Worm (Caenorhabditis elegans) whole organism, mixed stage, embryonic: ENCODE data around the gene rpl-36.
A peak's percentile ranks its signal among the peaks of the same experiment; 100 is the strongest.

Experiments
- M03D4.4 ChIP-seq: sonication (generic microtip); optimal IDR thresholded peaks from 2 replicates; lab custom pipeline; 2017; ENCODE audit warnings: mild to moderate bottlenecking, missing genetic modification characterization, missing compliant biosample characterization
- bed-3 ChIP-seq: fragments of 200-800 bp; sonication (Bioruptor generic); optimal IDR thresholded peaks from 3 replicates; lab custom pipeline; 2018; ENCODE audit warnings: mild to moderate bottlenecking, missing genetic modification characterization, moderate library complexity, missing compliant biosample characterization
- blmp-1 ChIP-seq: fragments of 150-350 bp; optimal IDR thresholded peaks from 2 replicates; lab custom pipeline; 2014; ENCODE audit warnings: missing biosample characterization, missing genetic modification characterization
- ceh-39 ChIP-seq: fragments of 150-350 bp; optimal IDR thresholded peaks from 2 replicates; lab custom pipeline; 2014; ENCODE audit warnings: missing biosample characterization, missing genetic modification characterization
- ceh-43 ChIP-seq: fragments of 200-800 bp; sonication (Bioruptor generic); optimal IDR thresholded peaks from 2 replicates; lab custom pipeline; 2018; ENCODE audit warnings: mild to moderate bottlenecking, missing genetic modification characterization, moderate library complexity, missing compliant biosample characterization
- ceh-83 ChIP-seq: fragments of 200-800 bp; sonication (Bioruptor generic); optimal IDR thresholded peaks from 2 replicates; lab custom pipeline; 2018; ENCODE audit warnings: mild to moderate bottlenecking, missing genetic modification characterization, missing compliant biosample characterization
- ces-1 ChIP-seq: fragments of 150-350 bp; optimal IDR thresholded peaks from 2 replicates; lab custom pipeline; 2014; ENCODE audit warnings: missing biosample characterization, missing genetic modification reagents, missing genetic modification characterization
- cnd-1 ChIP-seq: fragments of 200-800 bp; sonication (Bioruptor generic); optimal IDR thresholded peaks from 2 replicates; lab custom pipeline; 2018; ENCODE audit warnings: mild to moderate bottlenecking, missing genetic modification characterization, missing compliant biosample characterization
- drap-1 ChIP-seq: fragments of 200-800 bp; sonication (Bioruptor generic); optimal IDR thresholded peaks from 3 replicates; lab custom pipeline; 2018; ENCODE audit warnings: mild to moderate bottlenecking, missing genetic modification characterization, missing compliant biosample characterization
- elt-1 ChIP-seq: sonication (generic microtip); optimal IDR thresholded peaks from 2 replicates; lab custom pipeline; 2017; ENCODE audit warnings: missing genetic modification characterization, mild to moderate bottlenecking, missing compliant biosample characterization, antibody characterized with exemption, moderate library complexity, borderline replicate concordance; ENCODE audit not compliant: insufficient read depth
- flh-1 ChIP-seq: fragments of 200-800 bp; sonication (Bioruptor generic); optimal IDR thresholded peaks from 2 replicates; lab custom pipeline; 2018; ENCODE audit warnings: mild to moderate bottlenecking, missing genetic modification characterization, moderate library complexity, missing compliant biosample characterization
- ham-2 ChIP-seq: fragments of 200-800 bp; sonication (Bioruptor generic); optimal IDR thresholded peaks from 2 replicates; lab custom pipeline; 2018; ENCODE audit warnings: mild to moderate bottlenecking, missing genetic modification characterization, missing compliant biosample characterization
- hlh-1 ChIP-seq: fragments of 150-350 bp; optimal IDR thresholded peaks from 2 replicates; lab custom pipeline; 2014; ENCODE audit warnings: missing biosample characterization, missing genetic modification reagents, missing genetic modification characterization
- lin-13 ChIP-seq: fragments of 150-350 bp; optimal IDR thresholded peaks from 2 replicates; lab custom pipeline; 2014; ENCODE audit warnings: missing biosample characterization, missing genetic modification characterization
- lin-32 ChIP-seq: fragments of 200-800 bp; sonication (Bioruptor generic); optimal IDR thresholded peaks from 2 replicates; lab custom pipeline; 2018; ENCODE audit warnings: mild to moderate bottlenecking, missing genetic modification characterization, missing compliant biosample characterization
- lsy-2 ChIP-seq: fragments of 150-350 bp; optimal IDR thresholded peaks from 2 replicates; lab custom pipeline; 2014; ENCODE audit warnings: missing biosample characterization, missing genetic modification characterization
- mep-1 ChIP-seq: fragments of 150-350 bp; optimal IDR thresholded peaks from 2 replicates; lab custom pipeline; 2017; ENCODE audit warnings: missing biosample characterization, missing genetic modification reagents, missing genetic modification characterization, inconsistent platforms
- nhr-12 ChIP-seq: fragments of 150-350 bp; optimal IDR thresholded peaks from 2 replicates; lab custom pipeline; 2014; ENCODE audit warnings: missing biosample characterization, missing genetic modification characterization
- nhr-2 ChIP-seq: fragments of 150-350 bp; optimal IDR thresholded peaks from 2 replicates; lab custom pipeline; 2014; ENCODE audit warnings: missing biosample characterization, missing genetic modification characterization
- nhr-237 ChIP-seq: fragments of 150-350 bp; optimal IDR thresholded peaks from 2 replicates; lab custom pipeline; 2014; ENCODE audit warnings: missing biosample characterization, missing genetic modification characterization
- nhr-28 ChIP-seq: fragments of 150-350 bp; optimal IDR thresholded peaks from 2 replicates; lab custom pipeline; 2014; ENCODE audit warnings: missing biosample characterization, missing genetic modification characterization
- nhr-76 ChIP-seq: sonication (generic microtip); optimal IDR thresholded peaks from 2 replicates; lab custom pipeline; 2017; ENCODE audit warnings: missing biosample characterization, missing genetic modification characterization
- pha-4 ChIP-seq: fragments of 150-350 bp; optimal IDR thresholded peaks from 2 replicates; lab custom pipeline; 2018; ENCODE audit warnings: missing biosample characterization, missing genetic modification reagents, missing genetic modification characterization
- sem-2 ChIP-seq: fragments of 200-800 bp; sonication (Bioruptor generic); optimal IDR thresholded peaks from 2 replicates; lab custom pipeline; 2018; ENCODE audit warnings: mild to moderate bottlenecking, missing genetic modification characterization, missing compliant biosample characterization
- snpc-4 ChIP-seq: fragments of 150-350 bp; optimal IDR thresholded peaks from 2 replicates; lab custom pipeline; 2014; ENCODE audit warnings: missing biosample characterization, missing genetic modification characterization
- unc-120 ChIP-seq: sonication (generic microtip); optimal IDR thresholded peaks from 2 replicates; lab custom pipeline; 2017; ENCODE audit warnings: missing genetic modification characterization, missing compliant biosample characterization; ENCODE audit not compliant: poor library complexity, severe bottlenecking
- unc-39 ChIP-seq: fragments of 150-350 bp; optimal IDR thresholded peaks from 2 replicates; lab custom pipeline; 2014; ENCODE audit warnings: missing biosample characterization, missing genetic modification characterization
- unc-62 ChIP-seq: fragments of 150-350 bp; optimal IDR thresholded peaks from 2 replicates; lab custom pipeline; 2014; ENCODE audit warnings: missing biosample characterization, missing genetic modification reagents, missing genetic modification characterization
- ztf-11 ChIP-seq: fragments of 150-350 bp; optimal IDR thresholded peaks from 2 replicates; lab custom pipeline; 2014; ENCODE audit warnings: missing biosample characterization, missing genetic modification characterization

The rpl-36 gene

ce11 chrIII:7212028-7212427 is 32.0 kb downstream of the rpl-36 start:
- no peak for TF ChIP-seq drap-1 (GFP tag; lab: Kevin White, UChicago)
- TF ChIP-seq ces-1 (GFP tag; lab: Kevin White, UChicago) = no peak
- TF ChIP-seq elt-1 (tag; lab: Kevin White, UChicago) = no peak
- no peak for TF ChIP-seq unc-39 (tag; lab: Kevin White, UChicago)
- no peak for TF ChIP-seq hlh-1
- no peak for TF ChIP-seq pha-4 (tag; lab: Kevin White, UChicago)
- TF ChIP-seq nhr-28 (tag; lab: Kevin White, UChicago) = no peak
- no peak for TF ChIP-seq ztf-11
- TF ChIP-seq nhr-237 (tag; lab: Kevin White, UChicago) = no peak
- no peak for TF ChIP-seq lin-13
- no peak for TF ChIP-seq flh-1 (GFP tag; lab: Kevin White, UChicago)
- TF ChIP-seq, all 35 proteins: peak for 0

- TF ChIP-seq lin-32 (GFP tag; lab: Kevin White, UChicago) (no peak), unc-120 (peak; percentile 42), sem-2 (GFP tag; lab: Kevin White, UChicago) (no peak), hlh-1 (peak; percentile 99)
These were observed 35.5 kb downstream of the rpl-36 start for ce11 chrIII:7215532-7215931.

ce11 chrIII:7216226-7216625 is 36.2 kb downstream of the rpl-36 start, which contains the start of gene R151.1:
Gene R151.1 (plus strand): TSS chrIII:7216526.
- TF ChIP-seq nhr-28 (tag; lab: Kevin White, UChicago) = no peak
- no peak for TF ChIP-seq lsy-2 (tag; lab: Kevin White, UChicago)
- no peak for TF ChIP-seq ceh-83 (GFP tag; lab: Kevin White, UChicago)
- TF ChIP-seq sem-2 (GFP tag; lab: Kevin White, UChicago) = no peak
- TF ChIP-seq bed-3 (GFP tag; lab: Kevin White, UChicago) = no peak
- no peak for TF ChIP-seq nhr-12 (tag; lab: Kevin White, UChicago)
- no peak for TF ChIP-seq M03D4.4
- no peak for TF ChIP-seq flh-1 (GFP tag; lab: Kevin White, UChicago)
- TF ChIP-seq unc-62 (GFP tag; lab: Kevin White, UChicago) = no peak

ce11 chrIII:7216924-7217521 is 37.0 kb downstream of the rpl-36 start:
- TF ChIP-seq unc-120 = peak; percentile 98
- peak; percentile 96 for TF ChIP-seq unc-62 (GFP tag; lab: Kevin White, UChicago)
- TF ChIP-seq elt-1 (tag; lab: Kevin White, UChicago) = no peak
- no peak for TF ChIP-seq cnd-1 (tag; lab: Kevin White, UChicago)
- peak; percentile 96 for TF ChIP-seq hlh-1

- TF ChIP-seq ham-2 (GFP tag; lab: Kevin White, UChicago) (no peak), ztf-11 (no peak), flh-1 (GFP tag; lab: Kevin White, UChicago) (no peak), ceh-43 (no peak), hlh-1 (no peak), nhr-76 (no peak), elt-1 (tag; lab: Kevin White, UChicago) (no peak), sem-2 (GFP tag; lab: Kevin White, UChicago) (no peak), cnd-1 (tag; lab: Kevin White, UChicago) (no peak), lsy-2 (tag; lab: Kevin White, UChicago) (no peak), nhr-2 (tag; lab: Kevin White, UChicago) (no peak), blmp-1 (tag; lab: Kevin White, UChicago) (no peak), lin-13 (no peak), ceh-39 (no peak), bed-3 (GFP tag; lab: Kevin White, UChicago) (no peak), snpc-4 (tag; lab: Kevin White, UChicago) (no peak), nhr-28 (tag; lab: Kevin White, UChicago) (no peak), nhr-237 (tag; lab: Kevin White, UChicago) (no peak), mep-1 (tag; lab: Kevin White, UChicago) (no peak), lin-32 (GFP tag; lab: Kevin White, UChicago) (no peak)
These were observed 41.1 kb downstream of the rpl-36 start for ce11 chrIII:7221103-7221502.
